Fruit fly (Drosophila melanogaster) whole organism, embryonic: Measurements from ENCODE around the gene RpS12.

Source experiments
- Aef1 ChIP-seq: fragments of 200-800 bp; sonication (Bioruptor generic); IDR thresholded peaks from 3 replicates; pipeline ENCODE4 v1.3.6; 2022; ENCODE audit warnings: missing biosample characterization, missing genetic modification characterization
- C15 ChIP-seq: fragments of 200-800 bp; sonication (Bioruptor generic); IDR thresholded peaks from 3 replicates; pipeline ENCODE4 v1.3.6; 2022; ENCODE audit warnings: missing biosample characterization, missing genetic modification characterization
- CG11504 ChIP-seq: fragments of 200-800 bp; sonication (Bioruptor generic); optimal IDR thresholded peaks from 3 replicates; lab custom pipeline; 2019; ENCODE audit warnings: missing biosample characterization, mild to moderate bottlenecking, missing genetic modification characterization, moderate library complexity
- CG12104 ChIP-seq: fragments of 200-800 bp; sonication (Bioruptor generic); optimal IDR thresholded peaks from 3 replicates; lab custom pipeline; 2016; ENCODE audit warnings: missing biosample characterization, missing genetic modification characterization
- CG12299 ChIP-seq: fragments of 200-800 bp; sonication (Bioruptor generic); optimal IDR thresholded peaks from 2 replicates; lab custom pipeline; 2018; ENCODE audit warnings: missing biosample characterization, mild to moderate bottlenecking, missing genetic modification characterization
- CG14860 ChIP-seq: fragments of 200-800 bp; sonication (Bioruptor generic); IDR thresholded peaks from 3 replicates; pipeline ENCODE4 v1.3.6; 2022; ENCODE audit warnings: missing biosample characterization, missing genetic modification characterization; ENCODE audit not compliant: partially characterized antibody
- CG1529 ChIP-seq: fragments of 200-800 bp; sonication (Bioruptor generic); optimal IDR thresholded peaks from 3 replicates; lab custom pipeline; 2018; ENCODE audit warnings: missing biosample characterization, missing genetic modification characterization
- CG15601 ChIP-seq: fragments of 200-800 bp; sonication (Bioruptor generic); optimal IDR thresholded peaks from 3 replicates; lab custom pipeline; 2019; ENCODE audit warnings: missing biosample characterization, mild to moderate bottlenecking, missing genetic modification characterization, moderate library complexity
- CG1602 ChIP-seq: fragments of 200-800 bp; sonication (Bioruptor generic); optimal IDR thresholded peaks from 3 replicates; lab custom pipeline; 2016; ENCODE audit warnings: missing biosample characterization, missing genetic modification characterization
- CG17186 ChIP-seq: fragments of 200-800 bp; sonication (Bioruptor generic); optimal IDR thresholded peaks from 3 replicates; lab custom pipeline; 2017; ENCODE audit warnings: missing biosample characterization, missing genetic modification reagents, missing genetic modification characterization
- CG1832 ChIP-seq: fragments of 200-800 bp; sonication (Bioruptor generic); optimal IDR thresholded peaks from 2 replicates; lab custom pipeline; 2017; ENCODE audit warnings: missing biosample characterization, mild to moderate bottlenecking, missing genetic modification characterization, inconsistent platforms
- CG18476 ChIP-seq: fragments of 200-800 bp; sonication (Bioruptor generic); optimal IDR thresholded peaks from 2 replicates; lab custom pipeline; 2016; ENCODE audit warnings: missing biosample characterization, mild to moderate bottlenecking, missing genetic modification characterization
- CG2889 ChIP-seq: fragments of 200-800 bp; sonication (Bioruptor generic); IDR thresholded peaks from 3 replicates; pipeline ENCODE4 v1.3.6; 2022; ENCODE audit warnings: missing biosample characterization, missing genetic modification characterization
- CG32767 ChIP-seq: fragments of 200-800 bp; sonication (Bioruptor generic); IDR thresholded peaks from 2 replicates; pipeline ENCODE4 v1.3.6; 2022; ENCODE audit warnings: missing biosample characterization, missing genetic modification characterization
- CG6272 ChIP-seq: fragments of 200-800 bp; sonication (Bioruptor generic); IDR thresholded peaks from 2 replicates; pipeline ENCODE4 v1.3.6; 2022; ENCODE audit warnings: missing biosample characterization, missing genetic modification characterization
- CG6683 ChIP-seq: fragments of 200-800 bp; sonication (Bioruptor generic); optimal IDR thresholded peaks from 2 replicates; lab custom pipeline; 2017; ENCODE audit warnings: missing biosample characterization, mild to moderate bottlenecking, missing genetic modification characterization, missing genetic modification reagents
- CG6791 ChIP-seq: fragments of 200-800 bp; sonication (Bioruptor generic); IDR thresholded peaks from 3 replicates; pipeline ENCODE4 v1.3.6; 2022; ENCODE audit warnings: missing biosample characterization, missing genetic modification characterization; ENCODE audit not compliant: partially characterized antibody
- CG7745 ChIP-seq: fragments of 200-800 bp; sonication (Bioruptor generic); optimal IDR thresholded peaks from 2 replicates; lab custom pipeline; 2018; ENCODE audit warnings: missing biosample characterization, mild to moderate bottlenecking, missing genetic modification characterization, moderate library complexity
- CG8944 ChIP-seq: fragments of 200-800 bp; sonication (Bioruptor generic); optimal IDR thresholded peaks from 3 replicates; lab custom pipeline; 2016; ENCODE audit warnings: missing biosample characterization, missing genetic modification characterization
- D ChIP-seq, 2 experiments: fragments of 200-800 bp in 1 of 2; fragments of >200 bp in 1 of 2; sonication (Bioruptor generic) in 1 of 2; optimal IDR thresholded peaks; 2 replicates in 1 of 2; 3 replicates in 1 of 2; lab custom pipeline; 2017; ENCODE audit warnings: mild to moderate bottlenecking in 1 of 2, missing biosample characterization in 1 of 2, missing genetic modification characterization in 1 of 2, missing genetic modification reagents in 1 of 2
- Dfd ChIP-seq, 2 experiments: fragments of >200 bp; optimal IDR thresholded peaks; 2 replicates each; lab custom pipeline; 2017; ENCODE audit warnings: missing biosample characterization in 2 of 2, missing genetic modification characterization in 2 of 2
- ERR ChIP-seq: fragments of 200-800 bp; sonication (Bioruptor generic); optimal IDR thresholded peaks from 2 replicates; lab custom pipeline; 2016; ENCODE audit warnings: missing biosample characterization, missing genetic modification characterization
- HLHmδ ChIP-seq: fragments of 200-800 bp; sonication (Bioruptor generic); optimal IDR thresholded peaks from 2 replicates; lab custom pipeline; 2018; ENCODE audit warnings: missing biosample characterization, mild to moderate bottlenecking, missing genetic modification characterization, moderate library complexity
- HmgD ChIP-seq: fragments of 200-800 bp; sonication (Bioruptor generic); optimal IDR thresholded peaks from 3 replicates; lab custom pipeline; 2016; ENCODE audit warnings: missing biosample characterization, missing genetic modification characterization
- Lhr ChIP-seq: fragments of 200-800 bp; sonication (Bioruptor generic); optimal IDR thresholded peaks from 3 replicates; lab custom pipeline; 2017; ENCODE audit warnings: mild to moderate bottlenecking, missing biosample characterization, missing genetic modification reagents, missing genetic modification characterization
- Lim3 ChIP-seq: fragments of 200-800 bp; sonication (Bioruptor generic); IDR thresholded peaks from 2 replicates; pipeline ENCODE4 v1.3.6; 2022; ENCODE audit warnings: missing biosample characterization, missing genetic modification characterization
- NFAT ChIP-seq: fragments of 200-800 bp; sonication (Bioruptor generic); IDR thresholded peaks from 2 replicates; pipeline ENCODE4 v1.3.6; 2022; ENCODE audit warnings: missing biosample characterization, missing genetic modification characterization
- NK7.1 ChIP-seq: fragments of 200-800 bp; sonication (Bioruptor generic); optimal IDR thresholded peaks from 3 replicates; lab custom pipeline; 2016; ENCODE audit warnings: missing biosample characterization, missing genetic modification characterization
- Nf-YC ChIP-seq: fragments of 200-800 bp; optimal IDR thresholded peaks from 3 replicates; lab custom pipeline; 2019; ENCODE audit warnings: missing biosample characterization, mild to moderate bottlenecking, missing genetic modification characterization, moderate library complexity
- Optix ChIP-seq: fragments of 200-800 bp; sonication (Bioruptor generic); IDR thresholded peaks from 3 replicates; pipeline ENCODE4 v1.3.6; 2022; ENCODE audit warnings: missing biosample characterization, missing genetic modification characterization
- Sin3A ChIP-seq: fragments of >200 bp; optimal IDR thresholded peaks from 2 replicates; lab custom pipeline; 2018
- Six4 ChIP-seq: fragments of 200-800 bp; sonication (Bioruptor generic); optimal IDR thresholded peaks from 2 replicates; lab custom pipeline; 2016; ENCODE audit warnings: missing biosample characterization, missing genetic modification characterization
- Trl ChIP-seq, 3 experiments: fragments of >200 bp in 2 of 3; fragments of 200-800 bp in 1 of 3; sonication (Bioruptor generic) in 1 of 3; optimal IDR thresholded peaks; 2 replicates in 1 of 3; 3 replicates in 2 of 3; lab custom pipeline; 2016 to 2017; ENCODE audit warnings: missing biosample characterization in 1 of 3, missing genetic modification characterization in 1 of 3
- al ChIP-seq: fragments of 200-800 bp; sonication (Bioruptor generic); IDR thresholded peaks from 2 replicates; pipeline ENCODE4 v1.3.6; 2022; ENCODE audit warnings: missing biosample characterization, missing genetic modification characterization
- bab2 ChIP-seq: fragments of 200-800 bp; sonication (Bioruptor generic); optimal IDR thresholded peaks from 2 replicates; lab custom pipeline; 2016; ENCODE audit warnings: missing biosample characterization, missing genetic modification characterization
- bowl ChIP-seq: fragments of 200-800 bp; sonication (Bioruptor generic); IDR thresholded peaks from 2 replicates; pipeline ENCODE4 v1.3.6; 2022; ENCODE audit warnings: missing biosample characterization, missing genetic modification characterization
- cad ChIP-seq: fragments of >200 bp; optimal IDR thresholded peaks from 2 replicates; lab custom pipeline; 2017; ENCODE audit warnings: missing biosample characterization, missing genetic modification characterization
- cg ChIP-seq: fragments of 200-800 bp; sonication (Bioruptor generic); optimal IDR thresholded peaks from 3 replicates; lab custom pipeline; 2019; ENCODE audit warnings: missing biosample characterization, mild to moderate bottlenecking, missing genetic modification characterization, moderate library complexity
- corto ChIP-seq: fragments of 200-800 bp; sonication (Bioruptor generic); optimal IDR thresholded peaks from 2 replicates; lab custom pipeline; 2016; ENCODE audit warnings: missing biosample characterization, mild to moderate bottlenecking, missing genetic modification characterization, moderate library complexity
- crc ChIP-seq: fragments of 200-800 bp; sonication (Bioruptor generic); optimal IDR thresholded peaks from 2 replicates; lab custom pipeline; 2016; ENCODE audit warnings: missing biosample characterization, missing genetic modification characterization
- danr ChIP-seq: fragments of 200-800 bp; sonication (Bioruptor generic); IDR thresholded peaks from 2 replicates; pipeline ENCODE4 v1.3.6; 2022; ENCODE audit warnings: missing biosample characterization, missing genetic modification characterization
- ems ChIP-seq: fragments of 200-800 bp; sonication (Bioruptor generic); optimal IDR thresholded peaks from 3 replicates; lab custom pipeline; 2016; ENCODE audit warnings: missing biosample characterization, missing genetic modification characterization
- fd3F ChIP-seq: fragments of 200-800 bp; sonication (Bioruptor generic); optimal IDR thresholded peaks from 2 replicates; lab custom pipeline; 2018; ENCODE audit warnings: missing biosample characterization, mild to moderate bottlenecking, missing genetic modification characterization, moderate library complexity
- lov ChIP-seq, 2 experiments: fragments of 200-800 bp in 1 of 2; fragments of >200 bp in 1 of 2; sonication (Bioruptor generic) in 1 of 2; IDR thresholded peaks in 1 of 2; optimal IDR thresholded peaks in 1 of 2; 2 replicates in 1 of 2; 3 replicates in 1 of 2; pipeline versions ENCODE4 v1.3.6 to Lab custom; 2017 to 2022; ENCODE audit warnings: missing biosample characterization in 1 of 2, missing genetic modification characterization in 1 of 2
- pho ChIP-seq: fragments of 200-800 bp; sonication (Bioruptor generic); optimal IDR thresholded peaks from 2 replicates; lab custom pipeline; 2016; ENCODE audit warnings: missing biosample characterization, missing genetic modification characterization
- pnt ChIP-seq: fragments of 200-800 bp; sonication (Bioruptor generic); optimal IDR thresholded peaks from 3 replicates; lab custom pipeline; 2016; ENCODE audit warnings: missing biosample characterization, missing genetic modification characterization
- slbo ChIP-seq: fragments of 200-800 bp; sonication (Bioruptor generic); IDR thresholded peaks from 2 replicates; pipeline ENCODE4 v1.3.6; 2022; ENCODE audit warnings: missing biosample characterization, missing genetic modification characterization
- vnd ChIP-seq: fragments of 200-800 bp; sonication (Bioruptor generic); IDR thresholded peaks from 3 replicates; pipeline ENCODE4 v1.3.6; 2022; ENCODE audit warnings: missing biosample characterization, missing genetic modification characterization; ENCODE audit not compliant: partially characterized antibody
- wek ChIP-seq: fragments of 200-800 bp; sonication (Bioruptor generic); optimal IDR thresholded peaks from 3 replicates; lab custom pipeline; 2018; ENCODE audit warnings: missing biosample characterization, mild to moderate bottlenecking, missing genetic modification characterization, moderate library complexity

Gene RpS12

dm6 chr3L:13017803-13018324 lies 5.3 kb upstream of the RpS12 start, which contains the start of the genes mRpL20 and Icmt (continued):
- TF ChIP-seq ERR: no peak
- peak; percentile 96 for TF ChIP-seq Aef1 (GFP tag; lab: Robert Waterston, UW)
- peak; percentile 85 for TF ChIP-seq vnd (GFP tag; lab: Robert Waterston, UW)
- TF ChIP-seq wek (GFP tag; lab: Kevin White, UChicago): peak; percentile 63
- TF ChIP-seq CG2889 (GFP tag; lab: Robert Waterston, UW): peak; percentile 92
- TF ChIP-seq CG12299 (tag; lab: Kevin White, UChicago): peak; percentile 94
- TF ChIP-seq slbo (GFP tag; lab: Robert Waterston, UW): peak; percentile 99
- TF ChIP-seq NK7.1: no peak
- peak; percentile 36 for TF ChIP-seq bab2
- TF ChIP-seq lov (optimal IDR thresholded peaks at IDR 0.05; lab: Kevin White, UChicago): no peak
- peak; percentile 91 for TF ChIP-seq lov (GFP tag; IDR thresholded peaks at IDR 0.05; lab: Robert Waterston, UW)
- peak; percentile 91 for TF ChIP-seq CG11504
- peak; percentile 38 for TF ChIP-seq CG8944 (GFP tag; lab: Kevin White, UChicago)
- TF ChIP-seq Dfd (GFP tag; optimal IDR thresholded peaks at IDR 0.05; lab: Kevin White, UChicago): no peak
- peak; percentile 95 for TF ChIP-seq al
- peak; percentile 92 for TF ChIP-seq CG1602
- peak; percentile 73 for TF ChIP-seq ems
- TF ChIP-seq CG1832 (GFP tag; lab: Kevin White, UChicago): no peak
- TF ChIP-seq Lhr (GFP tag; lab: Kevin White, UChicago): peak; percentile 60
- TF ChIP-seq CG14860 (GFP tag; lab: Robert Waterston, UW): peak; percentile 78; the same call in 2 of the 3 replicates
- TF ChIP-seq crc (GFP tag; lab: Kevin White, UChicago): no peak
- TF ChIP-seq Optix (GFP tag; lab: Robert Waterston, UW): no peak
- peak; percentile 77 for TF ChIP-seq CG6791
- TF ChIP-seq HmgD (GFP tag; lab: Kevin White, UChicago): no peak
- peak; percentile 33 for TF ChIP-seq pnt (GFP tag; lab: Kevin White, UChicago)
- no peak for TF ChIP-seq cad
- TF ChIP-seq CG12104: peak; percentile 72
- peak; percentile 83 for TF ChIP-seq danr (GFP tag; lab: Robert Waterston, UW)
- TF ChIP-seq Trl (optimal IDR thresholded peaks at IDR 0.05; lab: Kevin White, UChicago): no peak
- TF ChIP-seq Trl (GFP tag; optimal IDR thresholded peaks at IDR 0.05; lab: Kevin White, UChicago): peak; percentile 57
- TF ChIP-seq CG6272 (GFP tag; lab: Robert Waterston, UW): peak; percentile 98
- peak; percentile 92 for TF ChIP-seq CG15601
- no peak for TF ChIP-seq CG7745
- TF ChIP-seq Six4: peak; percentile 85
- peak; percentile 87 for TF ChIP-seq Nf-YC (tag; lab: Kevin White, UChicago)
- no peak for TF ChIP-seq Sin3A (lab: Kevin White, UChicago)
- TF ChIP-seq CG6683 (GFP tag; lab: Kevin White, UChicago): peak; percentile 69
- TF ChIP-seq HLHmδ: no peak
- TF ChIP-seq Lim3: peak; percentile 56; the same call in 1 of the 2 replicates
- no peak for TF ChIP-seq D (optimal IDR thresholded peaks at IDR 0.05; lab: Kevin White, UChicago)
- TF ChIP-seq D (GFP tag; optimal IDR thresholded peaks at IDR 0.05; lab: Kevin White, UChicago): peak; percentile 64
- peak; percentile 93 for TF ChIP-seq NFAT
- TF ChIP-seq corto: peak; percentile 52
- TF ChIP-seq CG32767 (GFP tag; lab: Robert Waterston, UW): peak; percentile 96
- peak; percentile 46 for TF ChIP-seq pho
- TF ChIP-seq fd3F (GFP tag; lab: Kevin White, UChicago): peak; percentile 95
- no peak for TF ChIP-seq CG17186 (GFP tag; lab: Kevin White, UChicago)
- peak; percentile 93 for TF ChIP-seq C15
- TF ChIP-seq bowl (GFP tag; lab: Robert Waterston, UW): peak; percentile 80
- no peak for TF ChIP-seq cg (GFP tag; lab: Kevin White, UChicago)
- TF ChIP-seq CG18476 (GFP tag; lab: Kevin White, UChicago): peak; percentile 66
- TF ChIP-seq CG1529 (GFP tag; lab: Kevin White, UChicago): peak; percentile 83
